Worm (Caenorhabditis elegans): ENCODE measurements around the gene msp-58.
"Not testable (repeated sequence)": the region's sequence is repeated elsewhere in the genome, so short reads cannot be mapped to it uniquely, and the experiment has no call there.

The msp-58 gene

ce11 chrIV:5350480-5351193 is 42.2 kb downstream of the msp-58 start, which contains the start of gene gba-4:
Gene gba-4 (minus strand): TSS chrIV:5350897.
- not testable (repeated sequence) for TF ChIP-seq cog-1 (tag; optimal IDR thresholded peaks at IDR 0.05); flt-1 (GFP tag; IDR thresholded peaks at IDR 0.05); klf-2 (GFP tag; conservative IDR thresholded peaks at IDR 0.05)

DNA sequence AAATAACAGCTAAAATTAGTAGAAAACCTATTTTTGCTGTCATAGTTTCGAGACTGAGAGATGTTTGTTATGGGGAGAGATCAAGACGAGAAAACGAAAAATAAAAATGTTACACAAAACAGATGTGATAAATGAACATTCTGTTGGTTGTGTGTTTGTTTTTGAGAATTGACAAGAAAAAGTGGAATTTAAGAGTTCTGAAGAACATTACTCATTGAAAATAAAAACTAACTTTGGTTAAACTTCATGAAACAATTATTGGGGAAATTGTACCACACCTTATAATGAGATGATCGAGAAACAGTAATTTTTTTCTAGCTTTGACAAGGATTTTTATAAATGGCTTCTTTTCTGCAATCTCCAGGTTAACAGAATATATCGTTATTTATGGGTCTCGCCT is 45.0 kb downstream of the msp-58 start, which contains the start of gene Y4C6B.7:
TSS of gene Y4C6B.7 (minus strand) at position 101 of the 400 bp plus-strand sequence.
- TF ChIP-seq ztf-23 (GFP tag; IDR thresholded peaks at IDR 0.05): no peak
- TF ChIP-seq med-1 (GFP tag; optimal IDR thresholded peaks at IDR 0.05; ENCODE audit: insufficient read depth): no peak
- no peak for TF ChIP-seq klf-2 (GFP tag; conservative IDR thresholded peaks at IDR 0.05)
- TF ChIP-seq ztf-29 (GFP tag; IDR thresholded peaks at IDR 0.05): no peak
- TF ChIP-seq ref-1 (GFP tag; conservative IDR thresholded peaks at IDR 0.05): no peak
- TF ChIP-seq tab-1 (GFP tag; IDR thresholded peaks at IDR 0.05): no peak
- TF ChIP-seq cog-1 (tag; optimal IDR thresholded peaks at IDR 0.05): no peak
- no peak for TF ChIP-seq T22C8.4 (GFP tag; IDR thresholded peaks at IDR 0.05)
- TF ChIP-seq flt-1 (GFP tag; IDR thresholded peaks at IDR 0.05): no peak

DNA sequence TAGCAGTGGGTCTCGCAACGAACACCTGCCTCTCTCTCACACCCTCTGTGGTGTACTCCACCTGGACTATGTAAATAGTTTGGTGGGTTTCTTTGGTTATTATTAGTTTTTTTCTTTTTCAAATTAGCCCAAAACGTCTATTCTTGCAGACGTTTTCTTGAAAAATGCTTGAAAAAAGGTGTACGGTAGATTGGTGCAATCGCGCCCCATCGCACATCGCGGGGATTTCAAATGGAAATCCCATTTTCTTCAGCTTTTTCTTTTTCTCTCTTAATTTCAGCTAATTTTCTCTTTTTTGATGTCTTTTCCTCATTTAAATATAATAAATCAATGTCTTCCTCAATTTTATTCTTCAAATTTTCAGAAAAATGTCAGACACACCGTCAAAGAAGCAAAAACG is 45.7 kb downstream of the msp-58 start, which contains the start of gene Y4C6B.1:
TSS of gene Y4C6B.1 (plus strand) at position 365 of the 400 bp plus-strand sequence.
- TF ChIP-seq cog-1 (tag; optimal IDR thresholded peaks at IDR 0.05): no peak
- no peak for TF ChIP-seq ztf-29 (GFP tag; IDR thresholded peaks at IDR 0.05)
- TF ChIP-seq flt-1 (GFP tag; IDR thresholded peaks at IDR 0.05): no peak
- TF ChIP-seq med-1 (GFP tag; optimal IDR thresholded peaks at IDR 0.05; ENCODE audit: insufficient read depth): no peak
- TF ChIP-seq ref-1 (GFP tag; conservative IDR thresholded peaks at IDR 0.05): no peak
- no peak for TF ChIP-seq tab-1 (GFP tag; IDR thresholded peaks at IDR 0.05)
- no peak for TF ChIP-seq T22C8.4 (GFP tag; IDR thresholded peaks at IDR 0.05)
- TF ChIP-seq ztf-23 (GFP tag; IDR thresholded peaks at IDR 0.05): no peak
- no peak for TF ChIP-seq klf-2 (GFP tag; conservative IDR thresholded peaks at IDR 0.05)

ce11 chrIV:5354564-5354963 is 46.2 kb downstream of the msp-58 start:
- no peak for TF ChIP-seq med-1 (GFP tag; optimal IDR thresholded peaks at IDR 0.05; ENCODE audit: insufficient read depth)
- no peak for TF ChIP-seq flt-1 (GFP tag; IDR thresholded peaks at IDR 0.05)
- no peak for TF ChIP-seq ztf-29 (GFP tag; IDR thresholded peaks at IDR 0.05)
- TF ChIP-seq ref-1 (GFP tag; conservative IDR thresholded peaks at IDR 0.05): no peak
- no peak for TF ChIP-seq T22C8.4 (GFP tag; IDR thresholded peaks at IDR 0.05)
- no peak for TF ChIP-seq klf-2 (GFP tag; conservative IDR thresholded peaks at IDR 0.05)
- no peak for TF ChIP-seq ztf-23 (GFP tag; IDR thresholded peaks at IDR 0.05)
- no peak for TF ChIP-seq tab-1 (GFP tag; IDR thresholded peaks at IDR 0.05)
- no peak for TF ChIP-seq cog-1 (tag; optimal IDR thresholded peaks at IDR 0.05)

All from whole organism, midembryonic.